Fruit fly (Drosophila melanogaster): Measurements from ENCODE around the gene RpS17.

- TF ChIP-seq CG8478 (optimal IDR thresholded peaks at IDR 0.05): no peak
- TF ChIP-seq CTCF (optimal IDR thresholded peaks at IDR 0.05): no peak
These were observed 32.5 kb downstream of the RpS17 start for dm6 chr3L:9397156-9397555.
